Worm (Caenorhabditis elegans): ENCODE measurements around the gene C06A1.7.
A peak's percentile ranks its signal among the peaks of the same experiment; 100 is the strongest.

The C06A1.7 gene

ce11 chrII:10544374-10544908 is 20.2 kb upstream of the C06A1.7 start:
- TF ChIP-seq ref-1 (GFP tag; conservative IDR thresholded peaks at IDR 0.05) (no peak), tab-1 (GFP tag; IDR thresholded peaks at IDR 0.05) (no peak), T22C8.4 (GFP tag; IDR thresholded peaks at IDR 0.05) (0 out of 2 replicates have a peak, but pooled peaks have one; percentile 13)

- TF ChIP-seq flt-1 (GFP tag; IDR thresholded peaks at IDR 0.05): peak; percentile 73
- TF ChIP-seq ztf-29 (GFP tag; IDR thresholded peaks at IDR 0.05): no peak
- 0 out of 2 replicates have a peak, but pooled peaks have one; percentile 12 for TF ChIP-seq ref-1 (GFP tag; conservative IDR thresholded peaks at IDR 0.05)
- TF ChIP-seq T22C8.4 (GFP tag; IDR thresholded peaks at IDR 0.05): no peak
- TF ChIP-seq med-1 (GFP tag; optimal IDR thresholded peaks at IDR 0.05; ENCODE audit: insufficient read depth): no peak
- TF ChIP-seq klf-2 (GFP tag; conservative IDR thresholded peaks at IDR 0.05): no peak
Measured at ce11 chrII:10545213-10545612, 19.5 kb upstream of the C06A1.7 start.

- TF ChIP-seq ztf-23 (GFP tag; IDR thresholded peaks at IDR 0.05): no peak
- no peak for TF ChIP-seq ref-1 (GFP tag; conservative IDR thresholded peaks at IDR 0.05)
- TF ChIP-seq cog-1 (tag; optimal IDR thresholded peaks at IDR 0.05): no peak
- TF ChIP-seq T22C8.4 (GFP tag; IDR thresholded peaks at IDR 0.05): no peak
- TF ChIP-seq ztf-29 (GFP tag; IDR thresholded peaks at IDR 0.05): no peak
Measured at ce11 chrII:10545924-10546783, 18.5 kb upstream of the C06A1.7 start.

ce11 chrII:10546784-10547087 is 18.0 kb upstream of the C06A1.7 start:
- TF ChIP-seq cog-1 (tag; optimal IDR thresholded peaks at IDR 0.05): no peak
- TF ChIP-seq ztf-29 (GFP tag; IDR thresholded peaks at IDR 0.05): no peak
- no peak for TF ChIP-seq ztf-23 (GFP tag; IDR thresholded peaks at IDR 0.05)
- TF ChIP-seq med-1 (GFP tag; optimal IDR thresholded peaks at IDR 0.05; ENCODE audit: insufficient read depth): no peak
- no peak for TF ChIP-seq tab-1 (GFP tag; IDR thresholded peaks at IDR 0.05)
- no peak for TF ChIP-seq T22C8.4 (GFP tag; IDR thresholded peaks at IDR 0.05)

ce11 chrII:10547311-10547710 is 17.4 kb upstream of the C06A1.7 start:
- TF ChIP-seq ref-1 (GFP tag; conservative IDR thresholded peaks at IDR 0.05) (no peak), med-1 (GFP tag; optimal IDR thresholded peaks at IDR 0.05; ENCODE audit: insufficient read depth) (no peak), flt-1 (GFP tag; IDR thresholded peaks at IDR 0.05) (peak; percentile 61; the same call in 1 of the 2 replicates), ztf-23 (GFP tag; IDR thresholded peaks at IDR 0.05) (no peak), T22C8.4 (GFP tag; IDR thresholded peaks at IDR 0.05) (no peak)

ce11 chrII:10547803-10548693 is 16.6 kb upstream of the C06A1.7 start:
- TF ChIP-seq flt-1 (GFP tag; IDR thresholded peaks at IDR 0.05): peak; percentile 45; the same call in 1 of the 2 replicates
- no peak for TF ChIP-seq T22C8.4 (GFP tag; IDR thresholded peaks at IDR 0.05)

- no peak for TF ChIP-seq klf-2 (GFP tag; conservative IDR thresholded peaks at IDR 0.05)
- peak; percentile 80 for TF ChIP-seq flt-1 (GFP tag; IDR thresholded peaks at IDR 0.05)
- no peak for TF ChIP-seq tab-1 (GFP tag; IDR thresholded peaks at IDR 0.05)
- no peak for TF ChIP-seq med-1 (GFP tag; optimal IDR thresholded peaks at IDR 0.05; ENCODE audit: insufficient read depth)
- TF ChIP-seq ztf-29 (GFP tag; IDR thresholded peaks at IDR 0.05): peak; percentile 85
- no peak for TF ChIP-seq T22C8.4 (GFP tag; IDR thresholded peaks at IDR 0.05)
- TF ChIP-seq ref-1 (GFP tag; conservative IDR thresholded peaks at IDR 0.05): no peak
- TF ChIP-seq ztf-23 (GFP tag; IDR thresholded peaks at IDR 0.05): peak; percentile 71; the same call in 1 of the 2 replicates
- TF ChIP-seq cog-1 (tag; optimal IDR thresholded peaks at IDR 0.05): no peak
Measured at ce11 chrII:10548778-10549671, 15.7 kb upstream of the C06A1.7 start.

ce11 chrII:10550173-10550572 is 14.5 kb upstream of the C06A1.7 start:
- no peak for TF ChIP-seq cog-1 (tag; optimal IDR thresholded peaks at IDR 0.05)

ce11 chrII:10550872-10551647 is 13.6 kb upstream of the C06A1.7 start:
- TF ChIP-seq klf-2 (GFP tag; conservative IDR thresholded peaks at IDR 0.05) (no peak), flt-1 (GFP tag; IDR thresholded peaks at IDR 0.05) (no peak), ref-1 (GFP tag; conservative IDR thresholded peaks at IDR 0.05) (no peak), cog-1 (tag; optimal IDR thresholded peaks at IDR 0.05) (no peak), ztf-23 (GFP tag; IDR thresholded peaks at IDR 0.05) (no peak), med-1 (GFP tag; optimal IDR thresholded peaks at IDR 0.05; ENCODE audit: insufficient read depth) (no peak), ztf-29 (GFP tag; IDR thresholded peaks at IDR 0.05) (no peak), T22C8.4 (GFP tag; IDR thresholded peaks at IDR 0.05) (no peak), tab-1 (GFP tag; IDR thresholded peaks at IDR 0.05) (no peak)

Data from whole organism, midembryonic.